Worm (Caenorhabditis elegans) whole organism, L4 larva: Measurements from ENCODE around the gene sel-1.

Source experiments
- F44E2.7 ChIP-seq: fragments of 200-800 bp; sonication (Bioruptor generic); IDR thresholded peaks from 2 replicates; pipeline ENCODE4 v2.1.2; 2022; ENCODE audit warnings: missing genetic modification characterization, missing compliant biosample characterization
- F49E8.2 ChIP-seq: sonication (generic microtip); optimal IDR thresholded peaks from 2 replicates; lab custom pipeline; 2016; ENCODE audit warnings: missing compliant biosample characterization, mild to moderate bottlenecking, missing genetic modification characterization, borderline replicate concordance
- R02D3.7 ChIP-seq: fragments of 150-350 bp; sonication (generic microtip); optimal IDR thresholded peaks from 3 replicates; lab custom pipeline; 2014; ENCODE audit warnings: missing biosample characterization, missing genetic modification characterization
- cey-2 ChIP-seq: sonication (generic microtip); optimal IDR thresholded peaks from 3 replicates; lab custom pipeline; 2017; ENCODE audit warnings: missing genetic modification characterization, mild to moderate bottlenecking, missing compliant biosample characterization, antibody characterized with exemption, borderline replicate concordance; ENCODE audit not compliant: insufficient read depth
- lin-13 ChIP-seq: fragments of 150-350 bp; optimal IDR thresholded peaks from 2 replicates; lab custom pipeline; 2014; ENCODE audit warnings: missing biosample characterization, missing genetic modification reagents, missing genetic modification characterization
- lir-3 ChIP-seq: sonication (generic microtip); optimal IDR thresholded peaks from 2 replicates; lab custom pipeline; 2016; ENCODE audit warnings: mild to moderate bottlenecking, missing genetic modification characterization, missing compliant biosample characterization
- nhr-41 ChIP-seq: fragments of 200-800 bp; sonication (Bioruptor generic); IDR thresholded peaks from 2 replicates; pipeline ENCODE4 v1.3.6; 2022; ENCODE audit warnings: missing genetic modification reagents, missing genetic modification characterization, missing compliant biosample characterization
- zfp-3 ChIP-seq: fragments of 200-800 bp; sonication (Bioruptor generic); conservative IDR thresholded peaks from 2 replicates; pipeline ENCODE4 v1.3.6; 2022; ENCODE audit warnings: missing genetic modification reagents, missing genetic modification characterization, missing compliant biosample characterization
- ztf-11 ChIP-seq: fragments of 150-350 bp; optimal IDR thresholded peaks from 2 replicates; lab custom pipeline; 2014; ENCODE audit warnings: missing biosample characterization, missing genetic modification characterization

DNA sequence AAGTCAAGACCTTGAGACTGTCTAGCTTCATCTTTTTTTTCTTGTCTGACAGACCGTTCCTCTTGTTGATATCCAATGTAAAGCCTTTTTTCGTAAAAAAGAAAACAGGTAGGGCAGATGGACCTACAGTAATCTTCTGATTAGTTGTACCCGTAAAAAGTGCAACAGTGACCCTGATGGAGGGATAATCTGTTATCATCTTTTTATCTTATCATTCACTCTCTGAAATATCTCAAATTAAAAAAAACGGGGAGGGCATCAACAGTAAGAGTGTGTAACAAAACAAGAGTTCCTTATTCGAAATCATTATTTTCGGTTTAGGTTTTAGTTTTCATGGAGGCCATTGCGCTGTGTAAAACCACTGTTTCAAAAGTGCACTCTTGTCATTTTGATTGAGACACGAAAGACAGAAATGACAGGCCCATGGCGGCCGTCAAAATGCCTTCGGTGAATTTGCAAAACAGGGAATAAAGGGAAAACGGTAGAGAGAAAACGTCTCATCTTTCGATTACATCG is 26.8 kb upstream of the sel-1 start:
- TF ChIP-seq ztf-11 (tag; lab: Kevin White, UChicago) (no peak), zfp-3 (GFP tag; lab: Robert Waterston, UW) (no peak), F49E8.2 (no peak), lir-3 (tag; lab: Kevin White, UChicago) (no peak), R02D3.7 (tag; lab: Kevin White, UChicago) (no peak), F44E2.7 (no peak), cey-2 (tag; lab: Kevin White, UChicago) (no peak), lin-13 (GFP tag; lab: Kevin White, UChicago) (no peak), nhr-41 (no peak)
